Fruit fly (Drosophila melanogaster) whole organism: ENCODE data around the gene CG5172.

Experiments
- CG8478 ChIP-seq: fragments of >200 bp; optimal IDR thresholded peaks from 2 replicates; lab custom pipeline; 2018; ENCODE audit warnings: inconsistent platforms
- Dll ChIP-seq: fragments of >200 bp; optimal IDR thresholded peaks from 2 replicates; lab custom pipeline; 2017
- EcR ChIP-seq, 2 experiments: fragments of >200 bp; optimal IDR thresholded peaks; 2 replicates each; lab custom pipeline; 2017; ENCODE audit warnings: missing biosample characterization in 2 of 2, missing genetic modification characterization in 2 of 2, missing genetic modification reagents in 2 of 2
- pan ChIP-seq: fragments of >200 bp; optimal IDR thresholded peaks from 2 replicates; lab custom pipeline; 2017
- psq ChIP-seq: fragments of >200 bp; optimal IDR thresholded peaks from 2 replicates; lab custom pipeline; 2017
- usp ChIP-seq: fragments of >200 bp; optimal IDR thresholded peaks from 2 replicates; lab custom pipeline; 2017; ENCODE audit warnings: missing biosample characterization, missing genetic modification characterization, mixed read lengths

Gene CG5172

dm6 chrX:17221142-17221541, at the start of gene CG5172:
Gene CG5172, plus strand, starts transcription at chrX:17221442.
- TF ChIP-seq psq (lab: Kevin White, UChicago) (no peak), Dll (lab: Kevin White, UChicago) (no peak), EcR (GFP tag; optimal IDR thresholded peaks at IDR 0.05; lab: Kevin White, UChicago) (no peak), pan (lab: Kevin White, UChicago) (no peak), CG8478 (lab: Kevin White, UChicago) (no peak), usp (GFP tag; lab: Kevin White, UChicago) (no peak)

dm6 chrX:17172123-17172522, 49.1 kb upstream of the CG5172 start:
- TF ChIP-seq pan (lab: Kevin White, UChicago), result no peak
- TF ChIP-seq Dll (lab: Kevin White, UChicago), result no peak
- no peak for TF ChIP-seq CG8478 (lab: Kevin White, UChicago)
- TF ChIP-seq psq (lab: Kevin White, UChicago), result no peak
- TF ChIP-seq usp (GFP tag; lab: Kevin White, UChicago), result no peak
- TF ChIP-seq EcR (GFP tag; optimal IDR thresholded peaks at IDR 0.05; lab: Kevin White, UChicago), result no peak

- TF ChIP-seq CG8478 (lab: Kevin White, UChicago) (no peak), EcR (GFP tag; optimal IDR thresholded peaks at IDR 0.05; lab: Kevin White, UChicago) (no peak), usp (GFP tag; lab: Kevin White, UChicago) (no peak), pan (lab: Kevin White, UChicago) (no peak), Dll (lab: Kevin White, UChicago) (no peak)
Measured at dm6 chrX:17172777-17173315, 48.4 kb upstream of the CG5172 start.

dm6 chrX:17174115-17174514, 47.1 kb upstream of the CG5172 start:
- TF ChIP-seq pan (lab: Kevin White, UChicago) (no peak), Dll (lab: Kevin White, UChicago) (no peak), CG8478 (lab: Kevin White, UChicago) (no peak), EcR (GFP tag; optimal IDR thresholded peaks at IDR 0.05; lab: Kevin White, UChicago) (no peak), psq (lab: Kevin White, UChicago) (no peak), usp (GFP tag; lab: Kevin White, UChicago) (no peak)

- no peak for TF ChIP-seq EcR (GFP tag; optimal IDR thresholded peaks at IDR 0.05; lab: Kevin White, UChicago)
- no peak for TF ChIP-seq CG8478 (lab: Kevin White, UChicago)
- TF ChIP-seq usp (GFP tag; lab: Kevin White, UChicago), result no peak
- TF ChIP-seq psq (lab: Kevin White, UChicago), result no peak
- no peak for TF ChIP-seq Dll (lab: Kevin White, UChicago)
- no peak for TF ChIP-seq pan (lab: Kevin White, UChicago)
Measured at dm6 chrX:17175558-17176189, 45.6 kb upstream of the CG5172 start.

dm6 chrX:17176542-17176941, 44.7 kb upstream of the CG5172 start:
- TF ChIP-seq CG8478 (lab: Kevin White, UChicago) (no peak), Dll (lab: Kevin White, UChicago) (no peak), usp (GFP tag; lab: Kevin White, UChicago) (no peak)

dm6 chrX:17177606-17178005, 43.6 kb upstream of the CG5172 start:
- TF ChIP-seq Dll (lab: Kevin White, UChicago) (no peak), CG8478 (lab: Kevin White, UChicago) (no peak), usp (GFP tag; lab: Kevin White, UChicago) (no peak), pan (lab: Kevin White, UChicago) (no peak), psq (lab: Kevin White, UChicago) (no peak), EcR (GFP tag; optimal IDR thresholded peaks at IDR 0.05; lab: Kevin White, UChicago) (no peak)

- no peak for TF ChIP-seq pan (lab: Kevin White, UChicago)
- TF ChIP-seq Dll (lab: Kevin White, UChicago), result peak; percentile 67
- no peak for TF ChIP-seq CG8478 (lab: Kevin White, UChicago)
- no peak for TF ChIP-seq psq (lab: Kevin White, UChicago)
- TF ChIP-seq EcR (GFP tag; optimal IDR thresholded peaks at IDR 0.05; lab: Kevin White, UChicago), result no peak
- TF ChIP-seq usp (GFP tag; lab: Kevin White, UChicago), result no peak
Measured at dm6 chrX:17178484-17178921, 42.7 kb upstream of the CG5172 start.

dm6 chrX:17180523-17180922, 40.7 kb upstream of the CG5172 start:
- TF ChIP-seq CG8478 (lab: Kevin White, UChicago) (no peak), pan (lab: Kevin White, UChicago) (no peak), EcR (GFP tag; optimal IDR thresholded peaks at IDR 0.05; lab: Kevin White, UChicago) (no peak), usp (GFP tag; lab: Kevin White, UChicago) (no peak), psq (lab: Kevin White, UChicago) (no peak), Dll (lab: Kevin White, UChicago) (no peak)

- TF ChIP-seq CG8478 (lab: Kevin White, UChicago) (no peak), Dll (lab: Kevin White, UChicago) (no peak)
Measured at dm6 chrX:17181264-17182198, 39.7 kb upstream of the CG5172 start.

- TF ChIP-seq CG8478 (lab: Kevin White, UChicago) (no peak), EcR (GFP tag; optimal IDR thresholded peaks at IDR 0.05; lab: Kevin White, UChicago) (no peak), pan (lab: Kevin White, UChicago) (no peak), psq (lab: Kevin White, UChicago) (no peak), Dll (lab: Kevin White, UChicago) (no peak), usp (GFP tag; lab: Kevin White, UChicago) (no peak)
Measured at dm6 chrX:17183486-17183885, 37.8 kb upstream of the CG5172 start.
